Comparison of ENCODE assay signal across 4 fruit fly cellular contexts in genomic region chr3L:8676500-8676899, dm6.
TF ChIP-seq lines count a peak whose summit lies in the region.

No protein-coding gene starts in this region.

- TF ChIP-seq CTCF in whole organism, embryonic (GFP tag; optimal IDR thresholded peaks at IDR 0.05; lab: Kevin White, UChicago) = no peak

TF ChIP-seq in whole organism, adult, 20 proteins besides CTCF, POLR2A, EP300 and RAD21:
- TF ChIP-seq toe (GFP tag; optimal IDR thresholded peaks at IDR 0.05; lab: Kevin White, UChicago) (peak; percentile 30), CG7045 (GFP tag; optimal IDR thresholded peaks at IDR 0.05; lab: Kevin White, UChicago) (no peak)

TF ChIP-seq in whole organism, embryonic, 481 proteins besides CTCF, POLR2A, EP300 and RAD21 (continues in another document):
- TF ChIP-seq jumu (GFP tag; optimal IDR thresholded peaks at IDR 0.05; lab: Kevin White, UChicago) = no peak
- TF ChIP-seq CG9932 (GFP tag; IDR thresholded peaks at IDR 0.05; lab: Robert Waterston, UW) = 0 out of 2 replicates have a peak, but pooled peaks have one; percentile 15
- 0 out of 4 replicates have a peak, but pooled peaks have one; percentile 6 for TF ChIP-seq chinmo (GFP tag; IDR thresholded peaks at IDR 0.05; lab: Robert Waterston, UW; ENCODE audit: partially characterized antibody)
- no peak for TF ChIP-seq abd-A (tag; optimal IDR thresholded peaks at IDR 0.05; lab: Kevin White, UChicago)
- TF ChIP-seq org-1 (GFP tag; optimal IDR thresholded peaks at IDR 0.05; lab: Kevin White, UChicago) = no peak
- TF ChIP-seq rib (GFP tag; IDR thresholded peaks at IDR 0.05; lab: Robert Waterston, UW) = 0 out of 2 replicates have a peak, but pooled peaks have one; percentile 25
- peak; percentile 76; the same call in 2 of the 3 replicates for TF ChIP-seq sr (GFP tag; IDR thresholded peaks at IDR 0.05; lab: Robert Waterston, UW)
- no peak for TF ChIP-seq zen (tag; optimal IDR thresholded peaks at IDR 0.05; lab: Kevin White, UChicago)
- no peak for TF ChIP-seq CG14014 (GFP tag; IDR thresholded peaks at IDR 0.05; lab: Robert Waterston, UW)
- no peak for TF ChIP-seq YL-1 (GFP tag; optimal IDR thresholded peaks at IDR 0.05; lab: Kevin White, UChicago)
- TF ChIP-seq CG14050 (GFP tag; IDR thresholded peaks at IDR 0.05; lab: Robert Waterston, UW) = no peak
- TF ChIP-seq Dad (GFP tag; optimal IDR thresholded peaks at IDR 0.05; lab: Kevin White, UChicago) = no peak
- no peak for TF ChIP-seq Rx (GFP tag; IDR thresholded peaks at IDR 0.05; lab: Robert Waterston, UW)
- peak; percentile 62 for TF ChIP-seq Med (GFP tag; lab: Kevin White, UChicago)
- no peak for TF ChIP-seq twi (tag; optimal IDR thresholded peaks at IDR 0.05; lab: Kevin White, UChicago)
- no peak for TF ChIP-seq CG9797 (GFP tag; optimal IDR thresholded peaks at IDR 0.05; lab: Kevin White, UChicago)
- TF ChIP-seq Blimp-1 (GFP tag; optimal IDR thresholded peaks at IDR 0.05; lab: Kevin White, UChicago) = no peak
- TF ChIP-seq emc (GFP tag; optimal IDR thresholded peaks at IDR 0.05; lab: Kevin White, UChicago) = no peak
- peak; percentile 46 for TF ChIP-seq CG12769 (tag; optimal IDR thresholded peaks at IDR 0.05; lab: Kevin White, UChicago)
- TF ChIP-seq CG34224 (GFP tag; IDR thresholded peaks at IDR 0.05; lab: Robert Waterston, UW; ENCODE audit: partially characterized antibody) = no peak
- no peak for TF ChIP-seq Scr (GFP tag; IDR thresholded peaks at IDR 0.05; lab: Robert Waterston, UW; ENCODE audit: partially characterized antibody)
- TF ChIP-seq sima (GFP tag; optimal IDR thresholded peaks at IDR 0.05; lab: Kevin White, UChicago) = no peak
- TF ChIP-seq row (GFP tag; IDR thresholded peaks at IDR 0.05; lab: Robert Waterston, UW) = no peak
- no peak for TF ChIP-seq zfh1 (GFP tag; IDR thresholded peaks at IDR 0.05; lab: Robert Waterston, UW)
- peak; percentile 8 for TF ChIP-seq CG6765 (GFP tag; optimal IDR thresholded peaks at IDR 0.05; lab: Kevin White, UChicago)
- TF ChIP-seq ttk (GFP tag; IDR thresholded peaks at IDR 0.05; lab: Robert Waterston, UW) = no peak
- no peak for TF ChIP-seq HLH3B (GFP tag; IDR thresholded peaks at IDR 0.05; lab: Robert Waterston, UW)
- peak; percentile 47; the same call in 1 of the 3 replicates for TF ChIP-seq Dbx (GFP tag; IDR thresholded peaks at IDR 0.05; lab: Robert Waterston, UW)
- TF ChIP-seq CG17186 (GFP tag; optimal IDR thresholded peaks at IDR 0.05; lab: Kevin White, UChicago) = no peak

TF ChIP-seq in whole organism, prepupa, 60 proteins besides CTCF, POLR2A, EP300 and RAD21:
- no peak for TF ChIP-seq Smox (GFP tag; optimal IDR thresholded peaks at IDR 0.05; lab: Kevin White, UChicago)
- no peak for TF ChIP-seq svp (GFP tag; lab: Kevin White, UChicago)
- TF ChIP-seq OdsH (GFP tag; optimal IDR thresholded peaks at IDR 0.05; lab: Kevin White, UChicago) = no peak
- TF ChIP-seq esn (GFP tag; optimal IDR thresholded peaks at IDR 0.05; lab: Kevin White, UChicago) = no peak
- TF ChIP-seq eg (GFP tag; IDR thresholded peaks at IDR 0.05; lab: Robert Waterston, UW) = peak; percentile 56
- no peak for TF ChIP-seq CG7368 (GFP tag; optimal IDR thresholded peaks at IDR 0.05; lab: Kevin White, UChicago)
- no peak for TF ChIP-seq fd85E (GFP tag; optimal IDR thresholded peaks at IDR 0.05; lab: Kevin White, UChicago)

TF ChIP-seq in whole organism, pupa, 21 proteins besides CTCF, POLR2A, EP300 and RAD21:
- 0 out of 3 replicates have a peak, but pooled peaks have one; percentile 28 for TF ChIP-seq CG4496 (GFP tag; IDR thresholded peaks at IDR 0.05; lab: Robert Waterston, UW)
- no peak for TF ChIP-seq Pif1B (GFP tag; optimal IDR thresholded peaks at IDR 0.05; lab: Kevin White, UChicago)
